Fruit fly (Drosophila melanogaster): ENCODE data around the gene Phf5a.

The Phf5a gene

DNA sequence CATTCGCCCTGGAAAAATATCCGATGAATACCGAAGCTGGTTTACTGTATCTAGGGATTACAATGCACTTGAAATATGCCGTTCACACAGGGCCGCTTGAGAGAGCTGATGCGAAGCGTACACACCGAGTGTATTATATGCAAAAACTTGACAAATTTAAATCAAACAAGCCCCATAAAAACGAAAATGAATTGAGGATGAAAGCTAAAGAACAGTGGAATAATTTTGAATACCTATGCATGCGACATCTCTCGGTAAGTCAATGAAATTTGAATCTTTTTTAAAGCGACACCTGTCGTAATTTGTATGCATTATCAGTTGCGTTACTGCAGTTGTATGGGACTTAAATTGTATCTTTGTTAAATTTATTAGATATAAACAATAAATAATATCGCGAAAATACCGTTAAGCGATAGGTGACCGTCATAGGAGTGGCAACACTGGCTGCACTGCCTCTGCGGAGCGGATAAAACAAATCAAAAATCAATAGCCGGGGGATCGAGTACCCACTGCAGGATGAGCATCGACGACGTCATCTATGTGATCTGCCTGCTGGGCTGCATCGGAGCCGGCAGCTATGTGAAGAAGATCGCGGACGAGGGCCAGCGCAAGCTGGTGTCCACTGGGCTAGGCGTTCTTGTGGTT, 34.6 kb downstream of the Phf5a start, which contains the start of gene frj (continued):
- TF ChIP-seq CG31441 (GFP tag; IDR thresholded peaks at IDR 0.05) (peak; percentile 73), Spps (tag; optimal IDR thresholded peaks at IDR 0.05) (no peak), tup (GFP tag; optimal IDR thresholded peaks at IDR 0.05) (no peak), ci (GFP tag; IDR thresholded peaks at IDR 0.05) (peak; percentile 57), pita (GFP tag; optimal IDR thresholded peaks at IDR 0.05) (no peak), CG17328 (GFP tag; IDR thresholded peaks at IDR 0.05) (peak; percentile 59), peb (GFP tag; IDR thresholded peaks at IDR 0.05) (no peak; the same call in 1 of the 2 replicates), MBD-R2 (GFP tag; IDR thresholded peaks at IDR 0.05) (peak; percentile 56), CG4360 (GFP tag; IDR thresholded peaks at IDR 0.05) (no peak), otp (GFP tag; IDR thresholded peaks at IDR 0.05) (peak; percentile 67; the same call in 2 of the 3 replicates), pfk (GFP tag; optimal IDR thresholded peaks at IDR 0.05) (no peak), CG16815 (GFP tag; optimal IDR thresholded peaks at IDR 0.05) (peak; percentile 61), CTCF (GFP tag; optimal IDR thresholded peaks at IDR 0.05) (peak; percentile 96), ttk (GFP tag; IDR thresholded peaks at IDR 0.05) (peak; percentile 51; the same call in 1 of the 2 replicates), CG17912 (GFP tag; optimal IDR thresholded peaks at IDR 0.05) (peak; percentile 26), Trl (optimal IDR thresholded peaks at IDR 0.05) (no peak), Trl (GFP tag; optimal IDR thresholded peaks at IDR 0.05) (peak; percentile 64), CG11398 (GFP tag; optimal IDR thresholded peaks at IDR 0.05) (peak; percentile 24), CG15479 (GFP tag; optimal IDR thresholded peaks at IDR 0.05) (no peak), Neu2 (GFP tag; optimal IDR thresholded peaks at IDR 0.05; ENCODE audit: borderline replicate concordance) (peak; percentile 9), Atf6 (GFP tag; IDR thresholded peaks at IDR 0.05) (0 out of 2 replicates have a peak, but pooled peaks have one; percentile 8), Hr51 (GFP tag; optimal IDR thresholded peaks at IDR 0.05) (peak; percentile 60 to 64), en (GFP tag; optimal IDR thresholded peaks at IDR 0.05) (no peak), CG2199 (GFP tag; IDR thresholded peaks at IDR 0.05) (no peak), sima (GFP tag; optimal IDR thresholded peaks at IDR 0.05) (no peak), CG7271 (tag; optimal IDR thresholded peaks at IDR 0.05) (no peak), wdn (GFP tag; IDR thresholded peaks at IDR 0.05) (no peak; the same call in 1 of the 2 replicates), cas (GFP tag; IDR thresholded peaks at IDR 0.05) (peak; percentile 17; the same call in 1 of the 2 replicates), dysf (GFP tag; IDR thresholded peaks at IDR 0.05) (peak; percentile 62), ranshi (GFP tag; IDR thresholded peaks at IDR 0.05) (peak; percentile 55; the same call in 1 of the 2 replicates), mld (GFP tag; IDR thresholded peaks at IDR 0.05; ENCODE audit: partially characterized antibody) (no peak), aop (GFP tag; IDR thresholded peaks at IDR 0.05) (peak; percentile 31; the same call in 1 of the 2 replicates), Fer2 (tag; optimal IDR thresholded peaks at IDR 0.05) (no peak), Scr (GFP tag; IDR thresholded peaks at IDR 0.05; ENCODE audit: partially characterized antibody) (peak; percentile 71), Sox100B (GFP tag; optimal IDR thresholded peaks at IDR 0.05) (no peak), lbe (GFP tag; optimal IDR thresholded peaks at IDR 0.05) (peak; percentile 52), E2f1 (GFP tag; IDR thresholded peaks at IDR 0.05) (0 out of 2 replicates have a peak, but pooled peaks have one; percentile 32), Usf (GFP tag; optimal IDR thresholded peaks at IDR 0.05) (peak; percentile 33), CG3281 (GFP tag; optimal IDR thresholded peaks at IDR 0.05) (peak; percentile 49), so (GFP tag; IDR thresholded peaks at IDR 0.05) (no peak), oc (tag; optimal IDR thresholded peaks at IDR 0.05) (peak; percentile 58), CG1792 (GFP tag; optimal IDR thresholded peaks at IDR 0.05) (no peak), stc (GFP tag; IDR thresholded peaks at IDR 0.05) (0 out of 2 replicates have a peak, but pooled peaks have one; percentile 5), BEAF-32 (GFP tag; optimal IDR thresholded peaks at IDR 0.05) (peak; percentile 95), sd (tag; optimal IDR thresholded peaks at IDR 0.05) (peak; percentile 51), HLH54F (GFP tag; optimal IDR thresholded peaks at IDR 0.05) (peak; percentile 70), Camta (GFP tag; optimal IDR thresholded peaks at IDR 0.05) (peak; percentile 21), tap (tag; optimal IDR thresholded peaks at IDR 0.05) (no peak), Hmr (GFP tag; optimal IDR thresholded peaks at IDR 0.05) (peak; percentile 75), CG31388 (GFP tag; optimal IDR thresholded peaks at IDR 0.05) (peak; percentile 46)
